Fruit fly (Drosophila melanogaster) whole organism: Measurements from ENCODE around the gene Iris.

Experiments
- CG8478 ChIP-seq: fragments of >200 bp; optimal IDR thresholded peaks from 2 replicates; lab custom pipeline; 2018; ENCODE audit warnings: inconsistent platforms
- pan ChIP-seq: fragments of >200 bp; optimal IDR thresholded peaks from 2 replicates; lab custom pipeline; 2017
- psq ChIP-seq: fragments of >200 bp; optimal IDR thresholded peaks from 2 replicates; lab custom pipeline; 2017
- usp ChIP-seq: fragments of >200 bp; optimal IDR thresholded peaks from 2 replicates; lab custom pipeline; 2017; ENCODE audit warnings: missing biosample characterization, missing genetic modification characterization, mixed read lengths

DNA sequence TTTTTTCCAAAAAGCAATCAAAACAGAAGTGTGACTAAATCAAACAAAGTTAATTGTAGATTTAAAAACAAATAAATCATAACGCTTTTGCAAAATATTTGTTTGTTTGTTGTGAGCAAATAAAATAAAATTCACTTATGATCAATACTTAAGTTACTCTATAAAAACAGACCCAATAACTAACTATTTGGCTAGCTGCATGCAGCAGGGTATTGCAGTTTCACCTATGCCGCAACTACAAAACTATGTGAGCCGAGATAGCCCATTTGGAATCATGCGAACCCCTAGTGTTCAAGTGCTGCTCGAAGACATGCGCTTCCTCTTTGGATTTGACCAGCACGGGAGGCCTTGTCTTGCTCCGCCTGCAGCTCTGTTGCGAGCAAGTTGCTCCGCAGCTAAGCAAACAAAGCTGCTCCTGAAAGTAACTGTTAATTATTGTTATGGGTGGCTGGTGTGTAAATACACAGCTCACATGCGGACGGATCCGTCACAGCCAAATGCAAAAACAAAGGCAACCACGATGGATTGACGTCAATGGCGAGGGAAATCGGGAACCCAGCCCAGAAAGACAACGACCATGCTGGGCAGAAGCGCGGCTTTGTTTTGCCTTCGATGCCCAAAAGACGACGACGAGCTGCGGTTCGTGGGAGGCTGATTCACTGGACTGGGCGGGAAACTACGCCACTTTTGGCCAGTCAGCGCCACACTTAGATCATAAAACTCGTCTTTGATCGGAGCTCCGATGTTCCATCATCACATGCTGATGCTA lies 11.8 kb downstream of the Iris start:
- TF ChIP-seq pan (lab: Kevin White, UChicago), result no peak
- TF ChIP-seq psq (lab: Kevin White, UChicago), result no peak
- TF ChIP-seq usp (GFP tag; lab: Kevin White, UChicago), result no peak
- TF ChIP-seq CG8478 (lab: Kevin White, UChicago), result no peak
